Worm (Caenorhabditis elegans) whole organism, late embryonic: ENCODE results near the gene ccd-5.

ENCODE experiments used
- C08G9.2 ChIP-seq: sonication (generic microtip); optimal IDR thresholded peaks from 2 replicates; lab custom pipeline; 2016; ENCODE audit warnings: mild to moderate bottlenecking, missing genetic modification characterization, moderate library complexity, missing compliant biosample characterization
- C38D4.7 ChIP-seq: fragments of 200-800 bp; sonication (Bioruptor generic); optimal IDR thresholded peaks from 2 replicates; lab custom pipeline; 2018; ENCODE audit warnings: mild to moderate bottlenecking, missing genetic modification characterization, moderate library complexity, missing compliant biosample characterization
- F13H6.1 ChIP-seq: sonication (generic microtip); optimal IDR thresholded peaks from 2 replicates; lab custom pipeline; 2016; ENCODE audit warnings: missing genetic modification characterization, missing compliant biosample characterization
- K02D7.2 ChIP-seq: sonication (generic microtip); optimal IDR thresholded peaks from 2 replicates; lab custom pipeline; 2017; ENCODE audit warnings: mild to moderate bottlenecking, missing genetic modification characterization, missing compliant biosample characterization
- K09A11.1 ChIP-seq: sonication (generic microtip); optimal IDR thresholded peaks from 2 replicates; lab custom pipeline; 2017; ENCODE audit warnings: antibody characterized with exemption, mild to moderate bottlenecking, missing genetic modification characterization, missing compliant biosample characterization; ENCODE audit not compliant: insufficient read depth
- T23F11.4 ChIP-seq: fragments of 200-800 bp; sonication (Bioruptor generic); optimal IDR thresholded peaks from 2 replicates; lab custom pipeline; 2018; ENCODE audit warnings: mild to moderate bottlenecking, missing genetic modification characterization, missing compliant biosample characterization
- Y22D7AL.16 ChIP-seq: sonication (generic microtip); optimal IDR thresholded peaks from 2 replicates; lab custom pipeline; 2016; ENCODE audit warnings: missing genetic modification characterization, missing compliant biosample characterization
- ahr-1 ChIP-seq: sonication (generic microtip); optimal IDR thresholded peaks from 2 replicates; lab custom pipeline; 2016; ENCODE audit warnings: missing genetic modification characterization, missing compliant biosample characterization
- ama-1 ChIP-seq: fragments of 150-350 bp; optimal IDR thresholded peaks from 2 replicates; lab custom pipeline; 2014
- ceh-19 ChIP-seq: fragments of 200-800 bp; sonication (Bioruptor generic); optimal IDR thresholded peaks from 2 replicates; lab custom pipeline; 2018; ENCODE audit warnings: mild to moderate bottlenecking, missing genetic modification characterization, missing compliant biosample characterization
- ceh-31 ChIP-seq: sonication (generic microtip); optimal IDR thresholded peaks from 2 replicates; lab custom pipeline; 2016; ENCODE audit warnings: missing genetic modification characterization, missing compliant biosample characterization
- ceh-34 ChIP-seq: sonication (generic microtip); optimal IDR thresholded peaks from 2 replicates; lab custom pipeline; 2016; ENCODE audit warnings: mild to moderate bottlenecking, missing genetic modification characterization, missing compliant biosample characterization
- ceh-45 ChIP-seq: fragments of 200-800 bp; sonication (Bioruptor generic); IDR thresholded peaks from 2 replicates; pipeline ENCODE4 v1.3.6; 2022; ENCODE audit warnings: missing genetic modification reagents, missing genetic modification characterization, missing compliant biosample characterization
- ceh-48 ChIP-seq: sonication (generic microtip); optimal IDR thresholded peaks from 2 replicates; lab custom pipeline; 2016; ENCODE audit warnings: missing genetic modification characterization, inconsistent platforms, missing compliant biosample characterization
- ceh-6 ChIP-seq: fragments of 200-800 bp; sonication (Bioruptor generic); optimal IDR thresholded peaks from 2 replicates; lab custom pipeline; 2018; ENCODE audit warnings: mild to moderate bottlenecking, missing genetic modification characterization, missing compliant biosample characterization
- ceh-9 ChIP-seq: sonication (generic microtip); optimal IDR thresholded peaks from 2 replicates; lab custom pipeline; 2016; ENCODE audit warnings: mild to moderate bottlenecking, missing genetic modification characterization, inconsistent platforms, missing compliant biosample characterization
- dmd-4 ChIP-seq: sonication (generic microtip); optimal IDR thresholded peaks from 2 replicates; lab custom pipeline; 2016; ENCODE audit warnings: borderline replicate concordance, missing genetic modification characterization, missing compliant biosample characterization
- elt-4 ChIP-seq: sonication (generic microtip); optimal IDR thresholded peaks from 2 replicates; lab custom pipeline; 2016; ENCODE audit warnings: missing genetic modification characterization, missing compliant biosample characterization
- ets-4 ChIP-seq: sonication (generic microtip); optimal IDR thresholded peaks from 2 replicates; lab custom pipeline; 2016; ENCODE audit warnings: missing genetic modification characterization, missing compliant biosample characterization
- fkh-10 ChIP-seq: fragments of 150-350 bp; optimal IDR thresholded peaks from 2 replicates; lab custom pipeline; 2014; ENCODE audit warnings: missing biosample characterization, missing genetic modification reagents, missing genetic modification characterization
- fkh-6 ChIP-seq: sonication (generic microtip); optimal IDR thresholded peaks from 2 replicates; lab custom pipeline; 2016; ENCODE audit warnings: missing genetic modification characterization, missing compliant biosample characterization
- hlh-15 ChIP-seq: sonication (generic microtip); optimal IDR thresholded peaks from 2 replicates; lab custom pipeline; 2016; ENCODE audit warnings: missing genetic modification characterization, missing compliant biosample characterization
- hlh-30 ChIP-seq: sonication (generic microtip); optimal IDR thresholded peaks from 2 replicates; lab custom pipeline; 2017; ENCODE audit warnings: antibody characterized with exemption, missing genetic modification characterization, missing compliant biosample characterization; ENCODE audit not compliant: insufficient read depth
- hlh-6 ChIP-seq: sonication (generic microtip); optimal IDR thresholded peaks from 2 replicates; lab custom pipeline; 2016; ENCODE audit warnings: missing genotype, missing genetic modification characterization, missing compliant biosample characterization
- hlh-8 ChIP-seq: sonication (generic microtip); optimal IDR thresholded peaks from 2 replicates; lab custom pipeline; 2016; ENCODE audit warnings: missing genotype, missing genetic modification characterization, missing compliant biosample characterization
- lin-11 ChIP-seq: fragments of 200-800 bp; sonication (Bioruptor generic); optimal IDR thresholded peaks from 2 replicates; lab custom pipeline; 2018; ENCODE audit warnings: mild to moderate bottlenecking, missing genetic modification characterization, missing compliant biosample characterization
- mec-3 ChIP-seq: sonication (generic microtip); optimal IDR thresholded peaks from 2 replicates; lab custom pipeline; 2016; ENCODE audit warnings: borderline replicate concordance, missing genetic modification characterization, missing compliant biosample characterization
- nfya-1 ChIP-seq: sonication (generic microtip); optimal IDR thresholded peaks from 2 replicates; lab custom pipeline; 2017; ENCODE audit warnings: missing genetic modification characterization, mild to moderate bottlenecking, missing compliant biosample characterization, antibody characterized with exemption, moderate library complexity
- nhr-11 ChIP-seq: fragments of 150-350 bp; optimal IDR thresholded peaks from 2 replicates; lab custom pipeline; 2014; ENCODE audit warnings: missing biosample characterization, missing genetic modification characterization
- npax-4 ChIP-seq: sonication (generic microtip); optimal IDR thresholded peaks from 2 replicates; lab custom pipeline; 2016; ENCODE audit warnings: missing genetic modification characterization, missing compliant biosample characterization
- odd-2 ChIP-seq: sonication (generic microtip); optimal IDR thresholded peaks from 2 replicates; lab custom pipeline; 2017; ENCODE audit warnings: antibody characterized with exemption, mild to moderate bottlenecking, missing genetic modification characterization, missing compliant biosample characterization
- pag-3 ChIP-seq: sonication (generic microtip); optimal IDR thresholded peaks from 2 replicates; lab custom pipeline; 2016; ENCODE audit warnings: missing compliant biosample characterization, missing genetic modification characterization, borderline replicate concordance
- pax-1 ChIP-seq: fragments of 150-350 bp; optimal IDR thresholded peaks from 2 replicates; lab custom pipeline; 2014; ENCODE audit warnings: missing biosample characterization, missing genetic modification characterization
- pha-4 ChIP-seq: fragments of 150-350 bp; optimal IDR thresholded peaks from 2 replicates; lab custom pipeline; 2018; ENCODE audit warnings: missing biosample characterization, missing genetic modification reagents, missing genetic modification characterization
- pros-1 ChIP-seq: fragments of 150-350 bp; optimal IDR thresholded peaks from 2 replicates; lab custom pipeline; 2014; ENCODE audit warnings: missing biosample characterization, missing genetic modification reagents, missing genetic modification characterization
- ref-2 ChIP-seq: sonication (generic microtip); optimal IDR thresholded peaks from 2 replicates; lab custom pipeline; 2016; ENCODE audit warnings: missing genetic modification characterization, missing compliant biosample characterization
- sdc-2 ChIP-seq: sonication (generic microtip); optimal IDR thresholded peaks from 2 replicates; lab custom pipeline; 2016; ENCODE audit warnings: missing genotype, missing genetic modification characterization, missing compliant biosample characterization
- sox-2 ChIP-seq: fragments of 200-800 bp; sonication (Bioruptor generic); IDR thresholded peaks from 2 replicates; pipeline ENCODE4 v1.3.6; 2022; ENCODE audit warnings: missing genetic modification reagents, missing genetic modification characterization, missing compliant biosample characterization
- sox-4 ChIP-seq: sonication (generic microtip); optimal IDR thresholded peaks from 2 replicates; lab custom pipeline; 2017; ENCODE audit warnings: mild to moderate bottlenecking, missing genetic modification characterization, inconsistent platforms, missing compliant biosample characterization
- syd-9 ChIP-seq: sonication (generic microtip); optimal IDR thresholded peaks from 2 replicates; lab custom pipeline; 2016; ENCODE audit warnings: mild to moderate bottlenecking, missing genetic modification characterization, moderate library complexity, missing compliant biosample characterization
- tbx-2 ChIP-seq: sonication (generic microtip); optimal IDR thresholded peaks from 2 replicates; lab custom pipeline; 2016; ENCODE audit warnings: missing genetic modification characterization, missing compliant biosample characterization
- ttx-3 ChIP-seq: sonication (generic microtip); optimal IDR thresholded peaks from 2 replicates; lab custom pipeline; 2016; ENCODE audit warnings: missing genetic modification reagents, missing genetic modification characterization, missing compliant biosample characterization
- unc-3 ChIP-seq, 2 experiments: fragments of 200-800 bp in 1 of 2; sonication (Bioruptor generic) in 1 of 2; sonication (generic microtip) in 1 of 2; conservative IDR thresholded peaks in 1 of 2; optimal IDR thresholded peaks in 1 of 2; 2 replicates each; pipeline versions ENCODE4 v1.3.6 to Lab custom; 2016 to 2022; ENCODE audit warnings: missing compliant biosample characterization in 2 of 2, missing genetic modification characterization in 2 of 2, missing genetic modification reagents in 1 of 2
- unc-42 ChIP-seq: sonication (generic microtip); optimal IDR thresholded peaks from 2 replicates; lab custom pipeline; 2016; ENCODE audit warnings: missing genotype, missing genetic modification characterization, missing compliant biosample characterization
- unc-55 ChIP-seq: sonication (generic microtip); optimal IDR thresholded peaks from 2 replicates; lab custom pipeline; 2017; ENCODE audit warnings: missing biosample characterization, missing genetic modification reagents, missing genetic modification characterization
- unc-86 ChIP-seq: sonication (generic microtip); optimal IDR thresholded peaks from 2 replicates; lab custom pipeline; 2016; ENCODE audit warnings: missing genetic modification characterization, missing compliant biosample characterization
- zip-5 ChIP-seq: sonication (generic microtip); optimal IDR thresholded peaks from 2 replicates; lab custom pipeline; 2016; ENCODE audit warnings: missing genetic modification characterization, missing compliant biosample characterization
- ztf-16 ChIP-seq: sonication (generic microtip); optimal IDR thresholded peaks from 2 replicates; lab custom pipeline; 2017; ENCODE audit warnings: missing genetic modification characterization, missing compliant biosample characterization

Gene ccd-5

DNA sequence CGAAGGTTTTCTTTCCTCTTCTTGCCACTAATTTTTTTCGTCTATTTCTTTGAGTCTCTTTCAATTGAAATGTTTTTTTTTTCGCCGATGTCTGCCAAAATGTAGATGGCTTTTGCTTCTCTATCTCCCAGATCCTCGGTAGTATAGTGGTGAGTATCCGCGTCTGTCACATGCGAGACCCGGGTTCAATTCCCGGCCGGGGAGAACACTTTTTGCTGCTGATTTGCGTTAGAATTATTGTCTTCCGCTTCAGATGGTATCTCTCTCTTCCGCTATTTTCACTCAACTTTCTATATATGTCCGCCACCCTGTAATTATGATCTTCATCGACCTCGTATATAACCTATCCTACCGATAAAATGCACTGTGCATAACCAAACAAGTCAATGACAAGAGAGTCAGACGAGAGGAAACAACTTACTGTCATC lies 19.0 kb downstream of the ccd-5 start (continued):
- TF ChIP-seq tbx-2 (tag; lab: Kevin White, UChicago) (peak; percentile 69), Y22D7AL.16 (no peak), pag-3 (tag; lab: Kevin White, UChicago) (no peak), ceh-9 (tag; lab: Kevin White, UChicago) (no peak), F13H6.1 (tag; lab: Kevin White, UChicago) (peak; percentile 11), npax-4 (tag; lab: Kevin White, UChicago) (peak; percentile 9), fkh-10 (GFP tag; lab: Kevin White, UChicago) (no peak), ceh-19 (GFP tag; lab: Kevin White, UChicago) (peak; percentile 47), ets-4 (tag; lab: Kevin White, UChicago) (peak; percentile 15), C08G9.2 (peak; percentile 27), sox-4 (tag; lab: Kevin White, UChicago) (peak; percentile 39), pros-1 (tag; lab: Kevin White, UChicago) (peak; percentile 44), nfya-1 (tag; lab: Kevin White, UChicago) (peak; percentile 39), ztf-16 (peak; percentile 70), hlh-8 (tag; lab: Kevin White, UChicago) (no peak), sdc-2 (tag; lab: Kevin White, UChicago) (peak; percentile 65)

DNA sequence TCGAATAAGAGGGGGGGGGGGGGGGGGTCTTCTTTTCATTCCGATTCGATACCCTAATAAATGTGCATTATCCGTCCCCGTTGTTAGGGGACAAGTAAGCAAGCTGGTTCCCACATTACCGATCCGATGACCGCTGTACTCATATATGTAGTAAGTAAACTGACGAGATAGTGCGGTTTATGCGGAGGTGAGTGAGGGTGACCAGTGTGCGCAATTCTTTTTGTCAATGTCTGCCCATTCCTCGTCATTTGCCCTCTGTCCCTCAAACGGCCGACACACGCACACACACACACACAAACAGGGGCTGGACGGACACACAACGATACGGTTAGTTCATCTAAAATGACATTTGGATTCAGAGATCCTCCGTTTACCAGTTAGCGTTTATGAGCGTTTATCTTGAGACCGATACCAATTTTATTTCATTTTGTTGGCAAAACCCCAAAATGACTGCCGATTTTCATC lies 20.2 kb downstream of the ccd-5 start, which contains the start of gene aat-3:
Gene aat-3, plus strand, starts transcription at position 51 of the 465 bp plus-strand sequence.
- TF ChIP-seq unc-55 (GFP tag; lab: Kevin White, UChicago) (no peak), K09A11.1 (tag; lab: Kevin White, UChicago) (no peak), ceh-19 (GFP tag; lab: Kevin White, UChicago) (peak; percentile 19), unc-42 (tag; lab: Kevin White, UChicago) (no peak), Y22D7AL.16 (no peak), C38D4.7 (GFP tag; lab: Kevin White, UChicago) (no peak), T23F11.4 (GFP tag; lab: Kevin White, UChicago) (no peak), ref-2 (tag; lab: Kevin White, UChicago) (peak; percentile 34), unc-3 (GFP tag; conservative IDR thresholded peaks at IDR 0.05; lab: Robert Waterston, UW) (no peak), unc-3 (tag; optimal IDR thresholded peaks at IDR 0.05; lab: Kevin White, UChicago) (no peak), lin-11 (no peak), odd-2 (tag; lab: Kevin White, UChicago) (no peak), fkh-6 (peak; percentile 36), npax-4 (tag; lab: Kevin White, UChicago) (no peak), ceh-6 (GFP tag; lab: Kevin White, UChicago) (peak; percentile 47), ahr-1 (tag; lab: Kevin White, UChicago) (no peak), hlh-15 (tag; lab: Kevin White, UChicago) (no peak), elt-4 (no peak), sox-2 (GFP tag; lab: Robert Waterston, UW) (no peak), K02D7.2 (tag; lab: Kevin White, UChicago) (no peak), hlh-8 (tag; lab: Kevin White, UChicago) (no peak), ceh-9 (tag; lab: Kevin White, UChicago) (no peak), unc-86 (tag; lab: Kevin White, UChicago) (no peak), nhr-11 (tag; lab: Kevin White, UChicago) (no peak), pax-1 (tag; lab: Kevin White, UChicago) (no peak), pha-4 (tag; lab: Kevin White, UChicago) (no peak), tbx-2 (tag; lab: Kevin White, UChicago) (peak; percentile 17), zip-5 (tag; lab: Kevin White, UChicago) (no peak), ceh-45 (GFP tag; lab: Robert Waterston, UW) (no peak), syd-9 (no peak), ceh-34 (tag; lab: Kevin White, UChicago) (peak; percentile 45), sdc-2 (tag; lab: Kevin White, UChicago) (no peak), pros-1 (tag; lab: Kevin White, UChicago) (peak; percentile 23), C08G9.2 (no peak), ttx-3 (tag; lab: Kevin White, UChicago) (no peak), nfya-1 (tag; lab: Kevin White, UChicago) (peak; percentile 18), ama-1 (lab: Kevin White, UChicago) (no peak), fkh-10 (GFP tag; lab: Kevin White, UChicago) (no peak), mec-3 (tag; lab: Kevin White, UChicago) (no peak), hlh-30 (no peak), ceh-31 (peak; percentile 42), hlh-6 (tag; lab: Kevin White, UChicago) (no peak), ceh-48 (no peak), dmd-4 (tag; lab: Kevin White, UChicago) (no peak)
